Worm (Caenorhabditis elegans) whole organism, L1 larva: ENCODE measurements around the gene ebp-2.

ENCODE experiments used
- C16A3.4 ChIP-seq: fragments of 150-350 bp; optimal IDR thresholded peaks from 2 replicates; lab custom pipeline; 2014; ENCODE audit warnings: missing biosample characterization, missing genetic modification characterization
- C34B4.2 ChIP-seq: sonication (generic microtip); optimal IDR thresholded peaks from 2 replicates; lab custom pipeline; 2017; ENCODE audit warnings: mild to moderate bottlenecking, missing genetic modification characterization, missing compliant biosample characterization
- F16B12.6 ChIP-seq: fragments of 150-350 bp; optimal IDR thresholded peaks from 2 replicates; lab custom pipeline; 2014; ENCODE audit warnings: missing biosample characterization, missing genetic modification characterization
- aha-1 ChIP-seq: fragments of 150-350 bp; optimal IDR thresholded peaks from 2 replicates; lab custom pipeline; 2014; ENCODE audit warnings: missing biosample characterization, missing genetic modification characterization
- blmp-1 ChIP-seq: fragments of 150-350 bp; optimal IDR thresholded peaks from 2 replicates; lab custom pipeline; 2014; ENCODE audit warnings: missing biosample characterization, missing genetic modification characterization
- ceh-63 ChIP-seq: fragments of 200-800 bp; sonication (Bioruptor generic); optimal IDR thresholded peaks from 2 replicates; lab custom pipeline; 2018; ENCODE audit warnings: mild to moderate bottlenecking, missing genetic modification characterization, missing compliant biosample characterization
- ceh-8 ChIP-seq: fragments of 200-800 bp; sonication (Bioruptor generic); optimal IDR thresholded peaks from 2 replicates; lab custom pipeline; 2018; ENCODE audit warnings: mild to moderate bottlenecking, missing genetic modification characterization, moderate library complexity, missing compliant biosample characterization
- dpl-1 ChIP-seq, 3 experiments: fragments of 150-350 bp in 2 of 3; sonication (generic microtip) in 1 of 3; optimal IDR thresholded peaks; 2 replicates each; lab custom pipeline; 2014 to 2017; ENCODE audit warnings: missing biosample characterization in 3 of 3, missing genetic modification characterization in 3 of 3, missing genetic modification reagents in 3 of 3
- dsc-1 ChIP-seq: sonication (generic microtip); optimal IDR thresholded peaks from 2 replicates; lab custom pipeline; 2016; ENCODE audit warnings: mild to moderate bottlenecking, missing genetic modification characterization, missing compliant biosample characterization
- efl-3 ChIP-seq: fragments of 200-800 bp; sonication (Bioruptor generic); optimal IDR thresholded peaks from 2 replicates; lab custom pipeline; 2018; ENCODE audit warnings: mild to moderate bottlenecking, missing genetic modification characterization, missing compliant biosample characterization
- egl-27 ChIP-seq, 2 experiments: fragments of 150-350 bp in 1 of 2; sonication (generic microtip); optimal IDR thresholded peaks; 3 replicates each; lab custom pipeline; 2017 to 2018; ENCODE audit warnings: missing biosample characterization in 2 of 2, missing genetic modification characterization in 2 of 2, missing genetic modification reagents in 2 of 2
- elt-3 ChIP-seq, 6 experiments: fragments of 150-350 bp in 1 of 6; sonication (generic microtip); optimal IDR thresholded peaks; 2 replicates each; lab custom pipeline; 2017 to 2018; ENCODE audit warnings: missing biosample characterization in 6 of 6, missing genetic modification characterization in 6 of 6, inconsistent platforms in 1 of 6
- ets-5 ChIP-seq: fragments of 200-800 bp; sonication (Bioruptor generic); IDR thresholded peaks from 2 replicates; pipeline ENCODE4 v1.3.6; 2022; ENCODE audit warnings: missing genetic modification characterization, missing compliant biosample characterization
- fos-1 ChIP-seq: fragments of 150-350 bp; optimal IDR thresholded peaks from 2 replicates; lab custom pipeline; 2014; ENCODE audit warnings: missing biosample characterization, missing genetic modification characterization
- grh-1 ChIP-seq: fragments of 200-800 bp; sonication (Bioruptor generic); IDR thresholded peaks from 2 replicates; pipeline ENCODE4 v1.3.6; 2022; ENCODE audit warnings: missing genetic modification reagents, missing genetic modification characterization, missing compliant biosample characterization
- hlh-17 ChIP-seq: fragments of 200-800 bp; sonication (Bioruptor generic); optimal IDR thresholded peaks from 2 replicates; lab custom pipeline; 2018; ENCODE audit warnings: missing genetic modification characterization, mild to moderate bottlenecking, missing compliant biosample characterization, moderate library complexity, borderline replicate concordance
- hlh-4 ChIP-seq: sonication (generic microtip); optimal IDR thresholded peaks from 2 replicates; lab custom pipeline; 2016; ENCODE audit warnings: mild to moderate bottlenecking, missing genetic modification characterization, missing compliant biosample characterization
- hpl-2 ChIP-seq: fragments of 150-350 bp; optimal IDR thresholded peaks from 2 replicates; lab custom pipeline; 2014; ENCODE audit warnings: missing biosample characterization, missing genetic modification reagents, missing genetic modification characterization
- lin-13 ChIP-seq: fragments of 150-350 bp; optimal IDR thresholded peaks from 2 replicates; lab custom pipeline; 2014; ENCODE audit warnings: missing biosample characterization, missing genetic modification reagents, missing genetic modification characterization
- lin-15B ChIP-seq: fragments of 150-350 bp; sonication (generic microtip); optimal IDR thresholded peaks from 3 replicates; lab custom pipeline; 2014; ENCODE audit warnings: missing biosample characterization, missing genetic modification characterization
- lin-35 ChIP-seq, 2 experiments: fragments of 150-350 bp; optimal IDR thresholded peaks; 2 replicates each; lab custom pipeline; 2014; ENCODE audit warnings: missing biosample characterization in 2 of 2, missing genetic modification characterization in 2 of 2, missing genetic modification reagents in 2 of 2
- lir-3 ChIP-seq: sonication (generic microtip); optimal IDR thresholded peaks from 2 replicates; lab custom pipeline; 2016; ENCODE audit warnings: mild to moderate bottlenecking, missing genetic modification characterization, moderate library complexity, missing compliant biosample characterization; ENCODE audit not compliant: poor library complexity
- lsy-2 ChIP-seq, 2 experiments: fragments of 150-350 bp; optimal IDR thresholded peaks; 2 replicates each; lab custom pipeline; 2014; ENCODE audit warnings: missing biosample characterization in 2 of 2, missing genetic modification characterization in 2 of 2
- mdl-1 ChIP-seq, 2 experiments: fragments of 150-350 bp; optimal IDR thresholded peaks; 2 replicates each; lab custom pipeline; 2014 to 2017; ENCODE audit warnings: missing biosample characterization in 2 of 2, missing genetic modification characterization in 2 of 2, inconsistent platforms in 1 of 2
- mep-1 ChIP-seq: fragments of 150-350 bp; optimal IDR thresholded peaks from 2 replicates; lab custom pipeline; 2014; ENCODE audit warnings: missing biosample characterization, missing genetic modification characterization
- nhr-11 ChIP-seq: fragments of 150-350 bp; optimal IDR thresholded peaks from 2 replicates; lab custom pipeline; 2014; ENCODE audit warnings: missing biosample characterization, missing genetic modification characterization
- nhr-20 ChIP-seq: sonication (generic microtip); optimal IDR thresholded peaks from 2 replicates; lab custom pipeline; 2016; ENCODE audit warnings: mild to moderate bottlenecking, missing genetic modification characterization, missing compliant biosample characterization
- nhr-237 ChIP-seq: fragments of 150-350 bp; optimal IDR thresholded peaks from 2 replicates; lab custom pipeline; 2014; ENCODE audit warnings: missing biosample characterization, missing genetic modification characterization
- nhr-28 ChIP-seq: fragments of 150-350 bp; optimal IDR thresholded peaks from 2 replicates; lab custom pipeline; 2014; ENCODE audit warnings: missing biosample characterization, missing genetic modification characterization
- nhr-47 ChIP-seq: sonication (generic microtip); optimal IDR thresholded peaks from 2 replicates; lab custom pipeline; 2016; ENCODE audit warnings: mild to moderate bottlenecking, missing genetic modification characterization, moderate library complexity, missing compliant biosample characterization
- nhr-71 ChIP-seq: sonication (generic microtip); optimal IDR thresholded peaks from 2 replicates; lab custom pipeline; 2016; ENCODE audit warnings: mild to moderate bottlenecking, missing genetic modification characterization, moderate library complexity, missing compliant biosample characterization
- nhr-77 ChIP-seq: fragments of 150-350 bp; optimal IDR thresholded peaks from 2 replicates; lab custom pipeline; 2014; ENCODE audit warnings: missing biosample characterization, missing genetic modification characterization
- nhr-85 ChIP-seq: sonication (generic microtip); peaks from one replicate; lab custom pipeline; 2016; ENCODE audit warnings: missing genetic modification characterization, inconsistent platforms, missing compliant biosample characterization
- nhr-90 ChIP-seq: sonication (generic microtip); optimal IDR thresholded peaks from 2 replicates; lab custom pipeline; 2016; ENCODE audit warnings: mild to moderate bottlenecking, missing genetic modification characterization, missing compliant biosample characterization; ENCODE audit not compliant: poor library complexity
- pag-3 ChIP-seq: sonication (generic microtip); optimal IDR thresholded peaks from 2 replicates; lab custom pipeline; 2017; ENCODE audit warnings: missing genetic modification characterization, mild to moderate bottlenecking, missing compliant biosample characterization, antibody characterized with exemption, borderline replicate concordance; ENCODE audit not compliant: insufficient read depth
- pax-3 ChIP-seq: fragments of 200-800 bp; sonication (Bioruptor generic); optimal IDR thresholded peaks from 2 replicates; lab custom pipeline; 2018; ENCODE audit warnings: mild to moderate bottlenecking, missing genetic modification characterization, moderate library complexity, missing compliant biosample characterization
- pqm-1 ChIP-seq: sonication (generic microtip); optimal IDR thresholded peaks from 3 replicates; lab custom pipeline; 2017; ENCODE audit warnings: missing biosample characterization, missing genetic modification characterization
- snpc-4 ChIP-seq: fragments of 150-350 bp; optimal IDR thresholded peaks from 2 replicates; lab custom pipeline; 2014; ENCODE audit warnings: missing biosample characterization, missing genetic modification characterization
- snu-23 ChIP-seq: sonication (generic microtip); optimal IDR thresholded peaks from 2 replicates; lab custom pipeline; 2016; ENCODE audit warnings: missing genetic modification characterization, missing compliant biosample characterization
- sox-4 ChIP-seq: sonication (generic microtip); optimal IDR thresholded peaks from 2 replicates; lab custom pipeline; 2016; ENCODE audit warnings: missing genetic modification characterization, missing compliant biosample characterization
- sptf-1 ChIP-seq: fragments of 150-350 bp; optimal IDR thresholded peaks from 2 replicates; lab custom pipeline; 2014; ENCODE audit warnings: missing biosample characterization, missing genetic modification characterization
- sup-37 ChIP-seq: fragments of 200-800 bp; sonication (Bioruptor generic); optimal IDR thresholded peaks from 2 replicates; lab custom pipeline; 2018; ENCODE audit warnings: mild to moderate bottlenecking, missing genetic modification characterization, missing compliant biosample characterization
- swsn-7 ChIP-seq: sonication (generic microtip); optimal IDR thresholded peaks from 2 replicates; lab custom pipeline; 2016; ENCODE audit warnings: missing genetic modification characterization, missing compliant biosample characterization
- tlp-1 ChIP-seq: fragments of 150-350 bp; optimal IDR thresholded peaks from 2 replicates; lab custom pipeline; 2014; ENCODE audit warnings: missing biosample characterization, missing genetic modification characterization
- unc-130 ChIP-seq: fragments of 150-350 bp; optimal IDR thresholded peaks from 2 replicates; lab custom pipeline; 2017; ENCODE audit warnings: missing biosample characterization, missing genetic modification characterization, inconsistent platforms
- unc-30 ChIP-seq: sonication (generic microtip); optimal IDR thresholded peaks from 2 replicates; lab custom pipeline; 2017; ENCODE audit warnings: missing biosample characterization, missing genetic modification characterization
- unc-86 ChIP-seq: sonication (generic microtip); optimal IDR thresholded peaks from 2 replicates; lab custom pipeline; 2016; ENCODE audit warnings: missing genetic modification characterization, missing compliant biosample characterization
- unc-98 ChIP-seq: fragments of 200-800 bp; sonication (Bioruptor generic); IDR thresholded peaks from 2 replicates; pipeline ENCODE4 v1.3.6; 2022; ENCODE audit warnings: missing genetic modification characterization, missing compliant biosample characterization
- zip-4 ChIP-seq: fragments of 200-800 bp; sonication (Bioruptor generic); optimal IDR thresholded peaks from 2 replicates; lab custom pipeline; 2018; ENCODE audit warnings: mild to moderate bottlenecking, missing genetic modification characterization, moderate library complexity, missing compliant biosample characterization
- ztf-11 ChIP-seq, 2 experiments: sonication (generic microtip); optimal IDR thresholded peaks; 2 replicates each; lab custom pipeline; 2016 to 2017; ENCODE audit warnings: missing genetic modification characterization in 2 of 2, missing biosample characterization in 1 of 2, missing compliant biosample characterization in 1 of 2

ebp-2 gene

DNA sequence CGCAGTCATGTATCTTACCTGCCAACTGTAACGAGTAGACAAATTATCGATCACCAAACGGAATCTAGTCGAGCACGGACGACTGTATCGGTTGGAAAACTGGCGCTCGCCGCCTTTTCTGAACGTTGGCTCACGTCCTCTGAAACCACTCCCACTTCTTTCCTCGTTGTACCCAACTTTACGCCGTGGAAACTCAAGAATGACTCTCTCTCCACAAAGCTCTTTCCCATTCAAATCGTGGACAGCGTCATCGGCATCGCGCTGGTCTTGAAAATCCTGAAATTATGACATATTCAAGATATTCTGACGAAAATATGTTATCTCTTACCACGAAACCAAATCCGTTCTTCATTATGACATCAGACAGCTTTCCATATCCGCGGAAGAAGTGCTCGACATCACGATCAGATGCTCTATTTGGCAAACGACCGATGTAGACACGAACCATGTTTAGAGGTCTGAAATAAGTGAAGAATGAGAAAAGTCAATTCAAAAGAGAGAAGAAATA lies 10.0 kb downstream of the ebp-2 start, which contains the start of gene rsp-2:
TSS of gene rsp-2 (minus strand) at position 458 of the 508 bp plus-strand sequence.
- TF ChIP-seq hlh-4 (tag; lab: Kevin White, UChicago) = no peak
- no peak for TF ChIP-seq mdl-1 (tag; optimal IDR thresholded peaks at IDR 0.05; lab: Kevin White, UChicago)
- no peak for TF ChIP-seq sox-4
- no peak for TF ChIP-seq nhr-237 (tag; lab: Kevin White, UChicago)
- TF ChIP-seq snu-23 (GFP tag; lab: Kevin White, UChicago) = no peak
- no peak for TF ChIP-seq mep-1
- no peak for TF ChIP-seq zip-4
- TF ChIP-seq C16A3.4 (tag; lab: Kevin White, UChicago) = no peak
- no peak for TF ChIP-seq unc-130 (tag; lab: Kevin White, UChicago)
- no peak for TF ChIP-seq nhr-90
- TF ChIP-seq dsc-1 (tag; lab: Kevin White, UChicago) = no peak
- no peak for TF ChIP-seq aha-1 (tag; lab: Kevin White, UChicago)
- no peak for TF ChIP-seq nhr-85 (tag; lab: Kevin White, UChicago)
- no peak for TF ChIP-seq unc-98 (GFP tag; lab: Robert Waterston, UW)
- TF ChIP-seq pax-3 = no peak
- TF ChIP-seq, all 84 proteins: peak for 0

ce11 chrII:11453025-11453424 lies 10.5 kb downstream of the ebp-2 start, which contains the start of gene rsp-1:
Gene rsp-1 (plus strand): TSS chrII:11453362.
- TF ChIP-seq hlh-17 (GFP tag; lab: Kevin White, UChicago) (no peak), elt-3 (tag; optimal IDR thresholded peaks at IDR 0.05; lab: Kevin White, UChicago) (peak in 4 of 6 experiments; percentile 24 to 96 (median 67)), lir-3 (tag; lab: Kevin White, UChicago) (peak; percentile 68), fos-1 (peak; percentile 78), lin-35 (GFP tag; optimal IDR thresholded peaks at IDR 0.05; lab: Kevin White, UChicago) (peak; percentile 90 to 94), mdl-1 (tag; optimal IDR thresholded peaks at IDR 0.05; lab: Kevin White, UChicago) (peak in 1 of 2 experiments; percentile 85), grh-1 (GFP tag; lab: Robert Waterston, UW) (peak; percentile 80), nhr-11 (tag; lab: Kevin White, UChicago) (peak; percentile 46), ceh-8 (GFP tag; lab: Kevin White, UChicago) (peak; percentile 55), C34B4.2 (no peak), unc-86 (tag; lab: Kevin White, UChicago) (peak; percentile 83), sptf-1 (tag; lab: Kevin White, UChicago) (no peak), nhr-20 (tag; lab: Kevin White, UChicago) (peak; percentile 94), F16B12.6 (peak; percentile 69), blmp-1 (tag; lab: Kevin White, UChicago) (peak; percentile 27), ztf-11 (tag; optimal IDR thresholded peaks at IDR 0.05; lab: Kevin White, UChicago) (peak in 1 of 2 experiments; percentile 71), tlp-1 (tag; lab: Kevin White, UChicago) (no peak), nhr-77 (tag; lab: Kevin White, UChicago) (peak; percentile 78), efl-3 (GFP tag; lab: Kevin White, UChicago) (no peak), snpc-4 (tag; lab: Kevin White, UChicago) (peak; percentile 81), sup-37 (peak; percentile 39), egl-27 (tag; optimal IDR thresholded peaks at IDR 0.05; lab: Kevin White, UChicago) (no peak), nhr-47 (tag; lab: Kevin White, UChicago) (peak; percentile 91), unc-30 (no peak), ceh-63 (GFP tag; lab: Kevin White, UChicago) (no peak), zip-4 (peak; percentile 74), unc-98 (GFP tag; lab: Robert Waterston, UW) (no peak), dpl-1 (GFP tag; optimal IDR thresholded peaks at IDR 0.05; lab: Kevin White, UChicago) (peak; percentile 84 to 88 (median 87)), pag-3 (tag; lab: Kevin White, UChicago) (no peak), hpl-2 (GFP tag; lab: Kevin White, UChicago) (peak; percentile 80), lin-15B (tag; lab: Kevin White, UChicago) (peak; percentile 84), swsn-7 (peak; percentile 91), mep-1 (peak; percentile 84), C16A3.4 (tag; lab: Kevin White, UChicago) (peak; percentile 95), pqm-1 (tag; lab: Kevin White, UChicago) (no peak), nhr-28 (tag; lab: Kevin White, UChicago) (no peak), lsy-2 (tag; optimal IDR thresholded peaks at IDR 0.05; lab: Kevin White, UChicago) (peak; percentile 91 to 94), ets-5 (no peak), nhr-71 (peak; percentile 93), lin-13 (GFP tag; lab: Kevin White, UChicago) (peak; percentile 89)
